Worm (Caenorhabditis elegans): ENCODE results near the gene F55C12.4.
A peak's percentile ranks its signal among the peaks of the same experiment; 100 is the strongest.

Gene F55C12.4

DNA sequence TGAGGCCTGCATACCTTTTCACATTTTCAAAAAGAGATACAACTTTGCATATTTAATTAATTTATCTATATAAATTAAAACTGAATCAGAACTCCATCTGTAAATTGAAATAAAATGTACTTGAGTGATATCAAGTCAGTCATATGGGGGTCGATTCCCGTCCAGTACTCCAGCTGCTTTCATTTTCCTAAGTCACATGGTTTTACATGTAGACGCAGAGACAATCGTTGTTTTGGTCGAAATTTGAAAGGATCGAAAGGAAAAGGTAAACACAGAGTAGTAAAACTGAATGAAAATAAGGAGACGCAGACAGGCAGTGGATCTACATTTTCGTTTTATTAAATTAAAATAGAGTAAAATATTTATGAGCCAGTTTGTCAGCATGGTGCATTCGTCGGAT, 15.9 kb upstream of the F55C12.4 start:
- TF ChIP-seq elt-3 (tag; optimal IDR thresholded peaks at IDR 0.05) (no peak), pha-4 (tag; optimal IDR thresholded peaks at IDR 0.05) (no peak), nhr-237 (tag; optimal IDR thresholded peaks at IDR 0.05) (no peak), flh-1 (GFP tag; optimal IDR thresholded peaks at IDR 0.05) (no peak), lin-13 (tag; optimal IDR thresholded peaks at IDR 0.05) (no peak), snpc-4 (tag; optimal IDR thresholded peaks at IDR 0.05) (no peak), cnd-1 (tag; optimal IDR thresholded peaks at IDR 0.05) (no peak), nhr-76 (tag; optimal IDR thresholded peaks at IDR 0.05) (no peak), lin-32 (GFP tag; optimal IDR thresholded peaks at IDR 0.05) (no peak), mab-5 (tag; optimal IDR thresholded peaks at IDR 0.05) (no peak), ces-1 (GFP tag; optimal IDR thresholded peaks at IDR 0.05) (no peak), hlh-1 (tag; optimal IDR thresholded peaks at IDR 0.05) (no peak)

DNA sequence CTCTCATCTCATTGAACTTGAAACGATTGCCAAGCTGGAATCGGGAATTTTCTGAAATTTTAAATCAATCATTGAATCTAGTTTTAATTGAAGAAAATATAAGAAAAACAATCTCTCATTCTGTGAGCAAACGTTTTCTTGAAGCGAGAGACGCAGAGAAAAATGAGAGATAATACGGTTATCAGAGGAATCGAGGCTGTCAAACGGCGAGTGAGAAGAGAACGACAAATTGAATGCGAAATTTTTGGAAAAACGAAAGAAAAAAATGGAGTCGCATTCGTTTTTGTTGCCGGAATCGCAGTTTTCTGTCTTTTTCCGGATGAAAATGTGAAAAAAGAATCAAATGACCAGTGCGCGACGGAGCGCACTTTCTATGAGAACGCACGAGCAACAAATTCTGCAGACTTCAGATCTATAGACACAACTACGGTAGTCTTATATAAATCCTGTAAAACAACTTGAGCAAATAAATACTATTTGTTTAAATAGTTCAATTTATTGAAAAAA, 15.4 kb upstream of the F55C12.4 start, which contains the start of gene tex-2:
TSS of gene tex-2 (minus strand) at position 51 of the 507 bp plus-strand sequence.
- TF ChIP-seq zip-8 (tag; optimal IDR thresholded peaks at IDR 0.05) (no peak), ztf-11 (tag; optimal IDR thresholded peaks at IDR 0.05) (no peak), lin-13 (tag; optimal IDR thresholded peaks at IDR 0.05) (peak; percentile 54), mep-1 (tag; optimal IDR thresholded peaks at IDR 0.05) (peak; percentile 86), snpc-4 (tag; optimal IDR thresholded peaks at IDR 0.05) (no peak), nhr-12 (tag; optimal IDR thresholded peaks at IDR 0.05) (no peak), M03D4.4 (tag; optimal IDR thresholded peaks at IDR 0.05) (no peak), nhr-2 (tag; optimal IDR thresholded peaks at IDR 0.05) (no peak), nhr-237 (tag; optimal IDR thresholded peaks at IDR 0.05) (no peak), cnd-1 (tag; optimal IDR thresholded peaks at IDR 0.05) (no peak), ham-2 (GFP tag; optimal IDR thresholded peaks at IDR 0.05) (no peak), ceh-39 (tag; optimal IDR thresholded peaks at IDR 0.05) (no peak), drap-1 (GFP tag; optimal IDR thresholded peaks at IDR 0.05) (no peak), elt-3 (tag; optimal IDR thresholded peaks at IDR 0.05) (no peak), elt-1 (tag; optimal IDR thresholded peaks at IDR 0.05; ENCODE audit: borderline replicate concordance, insufficient read depth) (no peak), ceh-83 (GFP tag; optimal IDR thresholded peaks at IDR 0.05) (no peak), unc-39 (tag; optimal IDR thresholded peaks at IDR 0.05) (no peak), lsy-2 (tag; optimal IDR thresholded peaks at IDR 0.05) (peak; percentile 30), tbx-8 (GFP tag; optimal IDR thresholded peaks at IDR 0.05) (no peak), ceh-43 (GFP tag; optimal IDR thresholded peaks at IDR 0.05) (no peak), mab-5 (tag; optimal IDR thresholded peaks at IDR 0.05) (no peak), flh-1 (GFP tag; optimal IDR thresholded peaks at IDR 0.05) (no peak), nhr-76 (tag; optimal IDR thresholded peaks at IDR 0.05) (no peak), lin-32 (GFP tag; optimal IDR thresholded peaks at IDR 0.05) (no peak), hlh-1 (tag; optimal IDR thresholded peaks at IDR 0.05) (no peak), unc-120 (tag; optimal IDR thresholded peaks at IDR 0.05; ENCODE audit: poor library complexity, severe bottlenecking) (no peak), sem-2 (GFP tag; optimal IDR thresholded peaks at IDR 0.05) (no peak), sptf-1 (tag; optimal IDR thresholded peaks at IDR 0.05) (no peak), mls-2 (tag; optimal IDR thresholded peaks at IDR 0.05) (no peak), nhr-28 (tag; optimal IDR thresholded peaks at IDR 0.05) (no peak), blmp-1 (tag; optimal IDR thresholded peaks at IDR 0.05) (no peak), ces-1 (GFP tag; optimal IDR thresholded peaks at IDR 0.05) (peak; percentile 89)

DNA sequence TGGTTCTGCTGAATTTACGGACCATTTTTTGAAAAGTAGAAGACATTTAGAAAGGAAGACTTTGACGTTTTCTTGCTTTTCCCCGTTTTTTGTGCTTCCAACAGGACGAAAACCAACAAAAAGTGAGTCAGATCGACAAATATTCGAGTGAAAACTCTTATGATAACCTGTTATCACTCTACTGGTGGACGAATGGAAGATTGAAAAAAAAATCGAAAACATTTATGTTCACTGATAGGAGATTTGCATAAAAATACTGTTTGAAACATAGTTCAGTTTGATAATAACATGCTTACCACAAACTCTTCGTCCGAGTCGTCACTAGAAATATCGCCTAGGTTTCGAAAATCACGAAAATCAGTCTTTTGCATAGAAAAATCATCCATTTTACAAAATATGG, 14.2 kb upstream of the F55C12.4 start:
- TF ChIP-seq blmp-1 (tag; optimal IDR thresholded peaks at IDR 0.05) (no peak), nhr-12 (tag; optimal IDR thresholded peaks at IDR 0.05) (no peak)

DNA sequence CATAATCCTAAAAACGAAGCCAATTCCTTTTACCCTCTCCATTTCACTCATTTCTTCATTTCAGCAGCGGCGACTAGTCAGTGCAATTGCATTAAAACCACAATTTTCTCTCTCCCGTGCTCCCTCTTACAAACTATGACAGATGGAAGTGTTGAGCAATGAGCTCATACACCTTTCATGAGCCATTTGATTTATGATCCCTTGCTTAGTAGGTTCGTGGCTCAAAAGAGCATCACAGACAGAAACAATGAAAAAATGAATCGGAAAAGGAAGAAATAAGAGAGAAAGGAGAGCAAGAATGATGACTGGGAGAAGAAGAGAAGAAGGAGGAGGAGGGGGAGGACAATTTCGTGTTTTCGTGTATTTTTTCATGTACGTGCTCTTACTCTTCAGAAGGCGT, 13.3 kb upstream of the F55C12.4 start:
- TF ChIP-seq ces-1 (GFP tag; optimal IDR thresholded peaks at IDR 0.05) (peak; percentile 36), ceh-43 (GFP tag; optimal IDR thresholded peaks at IDR 0.05) (no peak)

DNA sequence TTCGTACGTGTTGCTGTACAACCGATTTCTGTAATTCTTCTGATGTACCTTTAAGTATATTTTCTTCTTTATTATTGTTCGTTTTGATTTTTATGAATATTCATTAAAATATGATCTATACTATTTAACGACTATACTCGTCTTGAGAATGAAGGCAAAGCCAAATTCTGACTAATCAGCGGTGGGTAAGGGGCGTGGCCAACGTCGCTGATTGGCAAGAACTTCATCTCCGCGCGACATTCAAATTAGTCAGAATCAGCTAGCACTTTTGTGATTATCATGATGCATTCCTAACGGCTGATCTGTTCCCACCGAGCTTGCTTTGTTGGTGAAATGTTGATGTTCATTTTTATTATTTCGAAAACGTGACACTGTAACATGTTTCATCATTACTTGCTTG, 8.7 kb upstream of the F55C12.4 start:
- TF ChIP-seq nhr-12 (tag; optimal IDR thresholded peaks at IDR 0.05): no peak
- no peak for TF ChIP-seq ztf-11 (tag; optimal IDR thresholded peaks at IDR 0.05)
- TF ChIP-seq pha-4 (tag; optimal IDR thresholded peaks at IDR 0.05): no peak
- no peak for TF ChIP-seq ces-1 (GFP tag; optimal IDR thresholded peaks at IDR 0.05)
- no peak for TF ChIP-seq nhr-237 (tag; optimal IDR thresholded peaks at IDR 0.05)
- no peak for TF ChIP-seq mls-2 (tag; optimal IDR thresholded peaks at IDR 0.05)
- no peak for TF ChIP-seq lin-32 (GFP tag; optimal IDR thresholded peaks at IDR 0.05)
- TF ChIP-seq mab-5 (tag; optimal IDR thresholded peaks at IDR 0.05): no peak
- TF ChIP-seq lsy-2 (tag; optimal IDR thresholded peaks at IDR 0.05): no peak
- TF ChIP-seq elt-3 (tag; optimal IDR thresholded peaks at IDR 0.05): no peak
- TF ChIP-seq sptf-1 (tag; optimal IDR thresholded peaks at IDR 0.05): no peak
- no peak for TF ChIP-seq elt-1 (tag; optimal IDR thresholded peaks at IDR 0.05; ENCODE audit: borderline replicate concordance, insufficient read depth)
- no peak for TF ChIP-seq mep-1 (tag; optimal IDR thresholded peaks at IDR 0.05)
- no peak for TF ChIP-seq hlh-1 (tag; optimal IDR thresholded peaks at IDR 0.05)
- TF ChIP-seq blmp-1 (tag; optimal IDR thresholded peaks at IDR 0.05): no peak
- no peak for TF ChIP-seq ham-2 (GFP tag; optimal IDR thresholded peaks at IDR 0.05)
- TF ChIP-seq zip-8 (tag; optimal IDR thresholded peaks at IDR 0.05): no peak
